Fruit fly (Drosophila melanogaster): ENCODE results near the gene aly.

DNA sequence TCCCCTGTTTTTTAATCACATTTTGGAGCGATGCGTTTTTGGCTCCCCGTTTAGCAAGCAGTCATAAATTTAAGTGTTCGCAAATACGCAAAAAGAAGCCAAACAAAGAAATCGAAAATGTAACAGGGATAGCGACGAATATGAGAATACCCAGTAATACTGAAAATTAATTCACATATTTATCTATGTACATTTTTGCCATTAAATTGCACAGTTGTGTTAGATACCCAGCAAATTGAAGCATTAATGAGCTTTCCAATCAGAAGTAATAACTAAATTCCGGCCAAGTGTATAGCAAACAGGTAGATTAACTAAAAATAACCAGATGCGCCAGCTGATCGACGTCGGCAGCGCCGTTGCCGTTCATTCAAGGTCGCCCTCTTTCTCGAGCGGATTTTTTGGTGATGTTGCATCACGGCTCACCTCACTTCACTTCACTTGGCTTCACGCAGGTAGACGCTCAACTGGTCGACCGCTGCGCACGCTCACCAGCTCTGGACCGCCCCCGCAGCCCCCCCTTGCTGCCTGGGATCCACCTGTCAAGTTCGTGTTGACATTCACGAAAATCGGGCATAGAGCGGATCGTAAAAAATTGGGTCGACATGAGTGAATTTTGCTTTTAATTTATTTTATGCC is 10.7 kb upstream of the aly start:
- TF ChIP-seq psq (optimal IDR thresholded peaks at IDR 0.05) (no peak), Sin3A (optimal IDR thresholded peaks at IDR 0.05) (no peak), insv (optimal IDR thresholded peaks at IDR 0.05) (no peak)
